Fruit fly (Drosophila melanogaster): ENCODE measurements around the gene CG33658.

The CG33658 gene

dm6 chr3R:24875939-24876842 is 35.2 kb upstream of the CG33658 start, which contains the start of gene CG3744:
TSS of gene CG3744 (minus strand) at chr3R:24876654.
- TF ChIP-seq D1 (tag; optimal IDR thresholded peaks at IDR 0.05) = no peak
- no peak for TF ChIP-seq CG14655 (GFP tag; optimal IDR thresholded peaks at IDR 0.05)
- peak; percentile 81 for TF ChIP-seq CG17806 (tag; optimal IDR thresholded peaks at IDR 0.05)
- TF ChIP-seq Ets98B (GFP tag; IDR thresholded peaks at IDR 0.05) = peak; percentile 94
- TF ChIP-seq CG15710 (tag; optimal IDR thresholded peaks at IDR 0.05) = peak; percentile 81
- TF ChIP-seq Pif1B (GFP tag; optimal IDR thresholded peaks at IDR 0.05) = peak; percentile 66
- peak; percentile 75 for TF ChIP-seq CG9948 (tag; optimal IDR thresholded peaks at IDR 0.05)
- TF ChIP-seq fd96Ca (GFP tag; IDR thresholded peaks at IDR 0.05) = peak; percentile 93
- TF ChIP-seq rn (GFP tag; IDR thresholded peaks at IDR 0.05) = peak; percentile 76
- peak; percentile 83 for TF ChIP-seq Snoo (tag; optimal IDR thresholded peaks at IDR 0.05)
- peak; percentile 67 for TF ChIP-seq CG10348 (GFP tag; IDR thresholded peaks at IDR 0.05)
- peak; percentile 54; the same call in 1 of the 2 replicates for TF ChIP-seq CG12605 (GFP tag; IDR thresholded peaks at IDR 0.05)
- peak; percentile 80 for TF ChIP-seq CG8159 (tag; optimal IDR thresholded peaks at IDR 0.05)
- TF ChIP-seq CG13204 (GFP tag; optimal IDR thresholded peaks at IDR 0.05) = peak; percentile 70
- peak; percentile 74 for TF ChIP-seq CG8301 (tag; optimal IDR thresholded peaks at IDR 0.05)
- TF ChIP-seq EcR (GFP tag; optimal IDR thresholded peaks at IDR 0.05) = no peak
- peak; percentile 95 for TF ChIP-seq CG4496 (GFP tag; IDR thresholded peaks at IDR 0.05)
- peak; percentile 64 for TF ChIP-seq CG34367 (tag; optimal IDR thresholded peaks at IDR 0.05)
- no peak for TF ChIP-seq Pif1A (GFP tag; optimal IDR thresholded peaks at IDR 0.05)
- TF ChIP-seq gl (tag; optimal IDR thresholded peaks at IDR 0.05) = peak; percentile 8
- TF ChIP-seq CG32121 (GFP tag; IDR thresholded peaks at IDR 0.05) = peak; percentile 90

dm6 chr3R:24870389-24871048 is 29.6 kb upstream of the CG33658 start, which contains the start of gene CycB3:
TSS of gene CycB3 (minus strand) at chr3R:24870816.
- peak; percentile 14 for TF ChIP-seq CG13204 (GFP tag; optimal IDR thresholded peaks at IDR 0.05)
- peak; percentile 33 for TF ChIP-seq Snoo (tag; optimal IDR thresholded peaks at IDR 0.05)
- TF ChIP-seq EcR (GFP tag; optimal IDR thresholded peaks at IDR 0.05) = peak; percentile 2
- no peak for TF ChIP-seq CG14655 (GFP tag; optimal IDR thresholded peaks at IDR 0.05)
- TF ChIP-seq gl (tag; optimal IDR thresholded peaks at IDR 0.05) = peak; percentile 10

DNA sequence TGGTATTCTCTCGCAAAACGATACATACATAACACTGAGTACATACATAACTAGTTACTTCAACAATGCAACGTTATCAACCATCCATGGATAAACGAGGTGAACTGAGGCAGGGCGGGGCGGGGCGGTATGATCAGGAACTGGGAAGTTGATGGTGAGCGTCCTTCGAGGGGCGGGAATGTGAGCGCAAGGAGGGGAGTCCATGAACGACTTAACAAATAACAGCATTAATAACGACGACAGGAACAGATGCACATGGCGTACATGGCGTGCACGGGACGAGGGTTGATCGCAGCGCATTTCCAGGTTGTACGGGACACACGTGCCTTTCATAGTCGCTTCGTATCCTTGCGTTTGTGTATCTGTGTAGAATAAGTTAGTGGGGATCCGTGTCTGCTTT is 27.0 kb upstream of the CG33658 start:
- TF ChIP-seq CG4496 (GFP tag; IDR thresholded peaks at IDR 0.05) (no peak), Pif1B (GFP tag; optimal IDR thresholded peaks at IDR 0.05) (no peak), CG34367 (tag; optimal IDR thresholded peaks at IDR 0.05) (no peak)

dm6 chr3R:24866976-24867375 is 26.0 kb upstream of the CG33658 start:
- no peak for TF ChIP-seq CG8301 (tag; optimal IDR thresholded peaks at IDR 0.05)
- TF ChIP-seq D1 (tag; optimal IDR thresholded peaks at IDR 0.05) = no peak
- no peak for TF ChIP-seq fd96Ca (GFP tag; IDR thresholded peaks at IDR 0.05)
- TF ChIP-seq Ets98B (GFP tag; IDR thresholded peaks at IDR 0.05) = no peak
- TF ChIP-seq CG13204 (GFP tag; optimal IDR thresholded peaks at IDR 0.05) = no peak
- no peak for TF ChIP-seq rn (GFP tag; IDR thresholded peaks at IDR 0.05)
- no peak for TF ChIP-seq CG32121 (GFP tag; IDR thresholded peaks at IDR 0.05)
- TF ChIP-seq CG15710 (tag; optimal IDR thresholded peaks at IDR 0.05) = no peak
- no peak for TF ChIP-seq Snoo (tag; optimal IDR thresholded peaks at IDR 0.05)
- TF ChIP-seq CG12605 (GFP tag; IDR thresholded peaks at IDR 0.05) = no peak
- no peak for TF ChIP-seq CG17806 (tag; optimal IDR thresholded peaks at IDR 0.05)
- TF ChIP-seq Pif1B (GFP tag; optimal IDR thresholded peaks at IDR 0.05) = no peak

dm6 chr3R:24864719-24865400 is 23.9 kb upstream of the CG33658 start, which contains the start of the genes Srg1 and Elal:
TSS of gene Srg1 (minus strand) at chr3R:24864732.
TSS of gene Elal (plus strand) at chr3R:24865350.
- TF ChIP-seq CG9948 (tag; optimal IDR thresholded peaks at IDR 0.05) (peak; percentile 29), CG8301 (tag; optimal IDR thresholded peaks at IDR 0.05) (no peak), CG17806 (tag; optimal IDR thresholded peaks at IDR 0.05) (peak; percentile 13), fd96Ca (GFP tag; IDR thresholded peaks at IDR 0.05) (no peak), CG10348 (GFP tag; IDR thresholded peaks at IDR 0.05) (no peak), Ets98B (GFP tag; IDR thresholded peaks at IDR 0.05) (no peak), EcR (GFP tag; optimal IDR thresholded peaks at IDR 0.05) (no peak), CG13204 (GFP tag; optimal IDR thresholded peaks at IDR 0.05) (no peak), CG4496 (GFP tag; IDR thresholded peaks at IDR 0.05) (0 out of 3 replicates have a peak, but pooled peaks have one; percentile 33), CG14655 (GFP tag; optimal IDR thresholded peaks at IDR 0.05) (no peak), CG12605 (GFP tag; IDR thresholded peaks at IDR 0.05) (no peak), D1 (tag; optimal IDR thresholded peaks at IDR 0.05) (no peak), CG15710 (tag; optimal IDR thresholded peaks at IDR 0.05) (peak; percentile 4), gl (tag; optimal IDR thresholded peaks at IDR 0.05) (no peak), CG8159 (tag; optimal IDR thresholded peaks at IDR 0.05) (peak; percentile 21), Pif1B (GFP tag; optimal IDR thresholded peaks at IDR 0.05) (no peak)

Data from whole organism, pupa.